Fruit fly (Drosophila melanogaster): ENCODE measurements around the gene ppk22.

Gene ppk22

DNA sequence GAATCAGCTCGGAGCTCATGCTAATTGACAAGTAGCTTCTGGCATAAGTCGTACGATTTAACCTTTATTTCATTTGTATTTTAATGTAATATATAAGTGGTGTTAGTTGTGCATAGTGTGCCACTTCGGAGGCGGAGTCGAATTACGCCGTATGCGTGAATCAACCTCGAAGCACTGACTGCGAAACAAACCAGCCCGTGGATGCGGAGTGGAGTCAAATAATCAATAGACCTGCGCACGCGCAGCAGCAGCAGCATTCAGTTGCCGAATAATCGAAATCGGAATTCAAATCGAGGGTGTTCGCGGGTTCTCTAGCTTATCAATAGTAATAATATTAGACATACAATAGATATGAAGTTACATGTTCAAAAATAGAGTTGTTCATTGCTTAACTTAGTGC is 31.4 kb downstream of the ppk22 start, which contains the start of gene RabX4 (continued):
- peak; percentile 6; the same call in 1 of the 3 replicates for TF ChIP-seq CG11695 (GFP tag; IDR thresholded peaks at IDR 0.05)
- TF ChIP-seq CG9876 (GFP tag; optimal IDR thresholded peaks at IDR 0.05) = no peak
- no peak for TF ChIP-seq Antp (GFP tag; optimal IDR thresholded peaks at IDR 0.05)
- no peak for TF ChIP-seq E2f1 (GFP tag; IDR thresholded peaks at IDR 0.05)
- TF ChIP-seq CG5953 (GFP tag; IDR thresholded peaks at IDR 0.05) = no peak
- TF ChIP-seq PHDP (tag; optimal IDR thresholded peaks at IDR 0.05) = no peak
- TF ChIP-seq CG9817 (tag; optimal IDR thresholded peaks at IDR 0.05) = no peak
- TF ChIP-seq CG1233 (GFP tag; optimal IDR thresholded peaks at IDR 0.05) = no peak
- TF ChIP-seq CG17328 (GFP tag; IDR thresholded peaks at IDR 0.05) = no peak
- no peak for TF ChIP-seq CG1529 (GFP tag; optimal IDR thresholded peaks at IDR 0.05)
- no peak for TF ChIP-seq B-H1 (GFP tag; IDR thresholded peaks at IDR 0.05)
- no peak for TF ChIP-seq CG13775 (GFP tag; optimal IDR thresholded peaks at IDR 0.05)
- TF ChIP-seq CG9797 (GFP tag; optimal IDR thresholded peaks at IDR 0.05) = no peak
- peak; percentile 48 for TF ChIP-seq Dp (GFP tag; optimal IDR thresholded peaks at IDR 0.05)
- TF ChIP-seq wek (GFP tag; optimal IDR thresholded peaks at IDR 0.05) = no peak
- TF ChIP-seq dmrt11E (tag; optimal IDR thresholded peaks at IDR 0.05) = no peak
- peak; percentile 59 for TF ChIP-seq E2f2 (GFP tag; IDR thresholded peaks at IDR 0.05)
- TF ChIP-seq tap (tag; optimal IDR thresholded peaks at IDR 0.05) = no peak
- no peak for TF ChIP-seq Abd-B (GFP tag; optimal IDR thresholded peaks at IDR 0.05)
- peak; percentile 13 for TF ChIP-seq CG15514 (GFP tag; optimal IDR thresholded peaks at IDR 0.05)
- no peak for TF ChIP-seq HmgZ (tag; optimal IDR thresholded peaks at IDR 0.05)
- peak; percentile 1 for TF ChIP-seq MESR4 (GFP tag; optimal IDR thresholded peaks at IDR 0.05)
- TF ChIP-seq CG12769 (tag; optimal IDR thresholded peaks at IDR 0.05) = no peak
- TF ChIP-seq CG42726 (GFP tag; IDR thresholded peaks at IDR 0.05; ENCODE audit: partially characterized antibody) = no peak
- no peak for TF ChIP-seq CG14014 (GFP tag; IDR thresholded peaks at IDR 0.05)
- TF ChIP-seq stwl (tag; optimal IDR thresholded peaks at IDR 0.05) = no peak
- TF ChIP-seq CG31365 (tag; optimal IDR thresholded peaks at IDR 0.05) = no peak
- no peak for TF ChIP-seq ab (GFP tag; optimal IDR thresholded peaks at IDR 0.05)
- TF ChIP-seq CG10654 (GFP tag; optimal IDR thresholded peaks at IDR 0.05) = no peak
- no peak for TF ChIP-seq Usf (GFP tag; optimal IDR thresholded peaks at IDR 0.05)
- TF ChIP-seq YL-1 (GFP tag; optimal IDR thresholded peaks at IDR 0.05) = peak; percentile 42

- no peak for TF ChIP-seq CG18011 (GFP tag; optimal IDR thresholded peaks at IDR 0.05)
Measured at dm6 chr3R:24825548-24825947, 34.1 kb downstream of the ppk22 start, which contains the start of gene niki. Gene niki, minus strand, starts transcription at chr3R:24825648.

dm6 chr3R:24823061-24823460 is 36.5 kb downstream of the ppk22 start:
- TF ChIP-seq CG2889 (GFP tag; IDR thresholded peaks at IDR 0.05) (no peak), CG6683 (GFP tag; optimal IDR thresholded peaks at IDR 0.05) (no peak), CG11504 (tag; optimal IDR thresholded peaks at IDR 0.05) (no peak), repo (GFP tag; optimal IDR thresholded peaks at IDR 0.05) (no peak), nerfin-2 (GFP tag; IDR thresholded peaks at IDR 0.05; ENCODE audit: partially characterized antibody) (no peak), CG12299 (tag; optimal IDR thresholded peaks at IDR 0.05) (no peak), NfI (GFP tag; optimal IDR thresholded peaks at IDR 0.05) (no peak), oc (tag; optimal IDR thresholded peaks at IDR 0.05) (no peak), CG3407 (GFP tag; optimal IDR thresholded peaks at IDR 0.05) (no peak), shn (GFP tag; optimal IDR thresholded peaks at IDR 0.05) (no peak)
